Worm (Caenorhabditis elegans) whole organism, early embryonic: ENCODE data around the gene ver-1.

ENCODE experiments used
- F13C5.2 ChIP-seq: sonication (generic microtip); optimal IDR thresholded peaks from 2 replicates; lab custom pipeline; 2017; ENCODE audit warnings: mild to moderate bottlenecking, missing genetic modification characterization, inconsistent platforms, missing compliant biosample characterization
- ama-1 ChIP-seq: fragments of 150-350 bp; optimal IDR thresholded peaks from 2 replicates; lab custom pipeline; 2014
- ceh-36 ChIP-seq: sonication (generic microtip); optimal IDR thresholded peaks from 2 replicates; lab custom pipeline; 2016; ENCODE audit warnings: missing genetic modification characterization, inconsistent platforms, missing compliant biosample characterization

DNA sequence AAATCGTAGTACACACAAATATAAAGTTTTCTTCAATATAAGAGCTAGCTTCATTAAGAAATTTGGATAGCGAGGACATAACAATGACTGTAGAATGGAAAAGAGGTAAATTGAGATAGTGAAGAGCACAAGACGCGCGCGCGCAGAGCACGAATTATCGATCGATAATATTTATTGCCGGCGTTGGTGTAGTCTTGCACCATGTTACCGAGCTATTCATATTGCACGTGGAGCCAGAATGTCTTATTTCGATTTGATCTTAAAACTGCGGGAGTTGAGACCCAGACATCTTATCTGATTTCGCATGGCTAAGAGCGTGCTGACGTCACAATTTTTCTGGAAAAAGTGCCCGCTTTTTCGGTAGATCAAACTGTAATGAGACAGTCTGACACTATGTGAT, 12.9 kb downstream of the ver-1 start, which contains the start of gene F40G9.18:
- no peak for TF ChIP-seq ama-1 (lab: Kevin White, UChicago)
- TF ChIP-seq ceh-36 (tag; lab: Kevin White, UChicago) = no peak
- TF ChIP-seq F13C5.2 (tag; lab: Kevin White, UChicago) = no peak
